Fruit fly (Drosophila melanogaster) whole organism, embryonic: ENCODE data around the gene Jhbp7.

Experiments
- Adf1 ChIP-seq: fragments of 200-800 bp; sonication (Bioruptor generic); IDR thresholded peaks from 2 replicates; pipeline ENCODE4 v1.3.6; 2022; ENCODE audit warnings: missing biosample characterization, missing genetic modification characterization
- Aef1 ChIP-seq: fragments of 200-800 bp; sonication (Bioruptor generic); IDR thresholded peaks from 3 replicates; pipeline ENCODE4 v1.3.6; 2022; ENCODE audit warnings: missing biosample characterization, missing genetic modification characterization
- Asciz ChIP-seq: fragments of 200-800 bp; sonication (Bioruptor generic); optimal IDR thresholded peaks from 2 replicates; lab custom pipeline; 2017; ENCODE audit warnings: missing biosample characterization, mild to moderate bottlenecking, missing genetic modification characterization, missing genetic modification reagents
- CG10209 ChIP-seq: fragments of 200-800 bp; sonication (Bioruptor generic); optimal IDR thresholded peaks from 3 replicates; lab custom pipeline; 2017; ENCODE audit warnings: missing biosample characterization, mild to moderate bottlenecking, missing genetic modification characterization, missing genetic modification reagents
- CG11560 ChIP-seq: fragments of 200-800 bp; sonication (Bioruptor generic); IDR thresholded peaks from 3 replicates; pipeline ENCODE4 v1.3.6; 2022; ENCODE audit warnings: missing biosample characterization, missing genetic modification characterization
- CG11695 ChIP-seq: fragments of 200-800 bp; sonication (Bioruptor generic); IDR thresholded peaks from 3 replicates; pipeline ENCODE4 v1.3.6; 2022; ENCODE audit warnings: missing biosample characterization, missing genetic modification characterization
- CG12071 ChIP-seq: fragments of 200-800 bp; sonication (Bioruptor generic); optimal IDR thresholded peaks from 3 replicates; lab custom pipeline; 2018; ENCODE audit warnings: missing biosample characterization, mild to moderate bottlenecking, missing genetic modification characterization
- CG12104 ChIP-seq: fragments of 200-800 bp; sonication (Bioruptor generic); optimal IDR thresholded peaks from 3 replicates; lab custom pipeline; 2016; ENCODE audit warnings: missing biosample characterization, missing genetic modification characterization
- CG1233 ChIP-seq: fragments of 200-800 bp; sonication (Bioruptor generic); optimal IDR thresholded peaks from 4 replicates; lab custom pipeline; 2018; ENCODE audit warnings: missing biosample characterization, mild to moderate bottlenecking, missing genetic modification characterization
- CG12744 ChIP-seq: fragments of 200-800 bp; sonication (Bioruptor generic); optimal IDR thresholded peaks from 2 replicates; lab custom pipeline; 2016; ENCODE audit warnings: missing biosample characterization, missing genetic modification characterization
- CG13424 ChIP-seq: fragments of 200-800 bp; sonication (Bioruptor generic); optimal IDR thresholded peaks from 2 replicates; lab custom pipeline; 2019; ENCODE audit warnings: missing biosample characterization, mild to moderate bottlenecking, missing genetic modification characterization, moderate library complexity
- CG14014 ChIP-seq: fragments of 200-800 bp; sonication (Bioruptor generic); IDR thresholded peaks from 2 replicates; pipeline ENCODE4 v1.3.6; 2022; ENCODE audit warnings: missing biosample characterization, missing genetic modification characterization
- CG15514 ChIP-seq: fragments of 200-800 bp; sonication (Bioruptor generic); optimal IDR thresholded peaks from 3 replicates; lab custom pipeline; 2017; ENCODE audit warnings: missing biosample characterization, missing genetic modification characterization, mild to moderate bottlenecking, moderate library complexity, missing genetic modification reagents
- CG17385 ChIP-seq: fragments of 200-800 bp; sonication (Bioruptor generic); optimal IDR thresholded peaks from 3 replicates; lab custom pipeline; 2018; ENCODE audit warnings: missing biosample characterization, mild to moderate bottlenecking, missing genetic modification characterization
- CG17568 ChIP-seq: fragments of 200-800 bp; sonication (Bioruptor generic); optimal IDR thresholded peaks from 2 replicates; lab custom pipeline; 2018; ENCODE audit warnings: missing biosample characterization, mild to moderate bottlenecking, missing genetic modification characterization, moderate library complexity
- CG34224 ChIP-seq: fragments of 200-800 bp; sonication (Bioruptor generic); IDR thresholded peaks from 3 replicates; pipeline ENCODE4 v1.3.6; 2022; ENCODE audit warnings: missing biosample characterization, missing genetic modification characterization; ENCODE audit not compliant: partially characterized antibody
- CG4404 ChIP-seq: fragments of 200-800 bp; sonication (Bioruptor generic); IDR thresholded peaks from 2 replicates; pipeline ENCODE4 v1.3.6; 2022; ENCODE audit warnings: missing biosample characterization, missing genetic modification characterization
- CG4820 ChIP-seq: fragments of 200-800 bp; sonication (Bioruptor generic); optimal IDR thresholded peaks from 3 replicates; lab custom pipeline; 2016; ENCODE audit warnings: missing biosample characterization, missing genetic modification characterization
- CG7271 ChIP-seq: fragments of 200-800 bp; sonication (Bioruptor generic); optimal IDR thresholded peaks from 2 replicates; lab custom pipeline; 2018; ENCODE audit warnings: missing biosample characterization, mild to moderate bottlenecking, missing genetic modification characterization, moderate library complexity
- CG7963 ChIP-seq: fragments of 200-800 bp; sonication (Bioruptor generic); IDR thresholded peaks from 3 replicates; pipeline ENCODE4 v1.3.6; 2022; ENCODE audit warnings: missing biosample characterization, missing genetic modification characterization; ENCODE audit not compliant: partially characterized antibody
- CG8290 ChIP-seq, 3 experiments: fragments of 200-800 bp; sonication (Bioruptor generic); optimal IDR thresholded peaks; 2 replicates each; lab custom pipeline; 2016 to 2019; ENCODE audit warnings: missing biosample characterization in 3 of 3, missing genetic modification characterization in 3 of 3, mild to moderate bottlenecking in 2 of 3, moderate library complexity in 1 of 3
- CG8478 ChIP-seq: fragments of >200 bp; optimal IDR thresholded peaks from 2 replicates; lab custom pipeline; 2018
- Ets97D ChIP-seq: fragments of 200-800 bp; sonication (Bioruptor generic); optimal IDR thresholded peaks from 3 replicates; lab custom pipeline; 2016; ENCODE audit warnings: missing biosample characterization, missing genetic modification characterization
- Fer3 ChIP-seq: fragments of 200-800 bp; sonication (Bioruptor generic); optimal IDR thresholded peaks from 2 replicates; lab custom pipeline; 2018; ENCODE audit warnings: missing biosample characterization, mild to moderate bottlenecking, missing genetic modification characterization, moderate library complexity
- Hmx ChIP-seq: fragments of 200-800 bp; sonication (Bioruptor generic); optimal IDR thresholded peaks from 2 replicates; lab custom pipeline; 2016; ENCODE audit warnings: missing biosample characterization, missing genetic modification characterization
- MTF-1 ChIP-seq: fragments of 200-800 bp; sonication (Bioruptor generic); optimal IDR thresholded peaks from 2 replicates; lab custom pipeline; 2018; ENCODE audit warnings: missing biosample characterization, mild to moderate bottlenecking, missing genetic modification characterization, borderline replicate concordance
- Med ChIP-seq: fragments of 200-800 bp; sonication (Bioruptor generic); peaks from one replicate; lab custom pipeline; 2016; ENCODE audit warnings: missing biosample characterization, missing genetic modification characterization, mild to moderate bottlenecking, inconsistent platforms, moderate library complexity
- Meics ChIP-seq: fragments of 200-800 bp; sonication (Bioruptor generic); optimal IDR thresholded peaks from 2 replicates; lab custom pipeline; 2017; ENCODE audit warnings: missing biosample characterization, mild to moderate bottlenecking, missing genetic modification characterization
- Mrtf ChIP-seq: fragments of 200-800 bp; sonication (Bioruptor generic); IDR thresholded peaks from 3 replicates; pipeline ENCODE4 v1.3.6; 2022; ENCODE audit warnings: missing biosample characterization, missing genetic modification characterization
- Ravus ChIP-seq: fragments of 200-800 bp; sonication (Bioruptor generic); IDR thresholded peaks from 2 replicates; pipeline ENCODE4 v1.3.6; 2022; ENCODE audit warnings: missing biosample characterization, missing genetic modification characterization
- Sry-β ChIP-seq: fragments of 200-800 bp; sonication (Bioruptor generic); optimal IDR thresholded peaks from 2 replicates; lab custom pipeline; 2018; ENCODE audit warnings: missing biosample characterization, mild to moderate bottlenecking, missing genetic modification characterization, moderate library complexity
- bsh ChIP-seq, 2 experiments: fragments of 200-800 bp; sonication (Bioruptor generic); optimal IDR thresholded peaks; 2 replicates each; lab custom pipeline; 2017 to 2018; ENCODE audit warnings: mild to moderate bottlenecking in 2 of 2, missing biosample characterization in 2 of 2, missing genetic modification characterization in 2 of 2, moderate library complexity in 1 of 2
- crc ChIP-seq: fragments of 200-800 bp; sonication (Bioruptor generic); optimal IDR thresholded peaks from 2 replicates; lab custom pipeline; 2016; ENCODE audit warnings: missing biosample characterization, missing genetic modification characterization
- dpn ChIP-seq, 2 experiments: fragments of 200-800 bp; sonication (Bioruptor generic); optimal IDR thresholded peaks; 3 replicates each; lab custom pipeline; 2016; ENCODE audit warnings: missing biosample characterization in 2 of 2, missing genetic modification characterization in 2 of 2
- eyg ChIP-seq: fragments of 200-800 bp; sonication (Bioruptor generic); optimal IDR thresholded peaks from 3 replicates; lab custom pipeline; 2016; ENCODE audit warnings: missing biosample characterization, missing genetic modification characterization
- grau ChIP-seq: fragments of 200-800 bp; optimal IDR thresholded peaks from 3 replicates; lab custom pipeline; 2019; ENCODE audit warnings: missing biosample characterization, mild to moderate bottlenecking, missing genetic modification characterization, moderate library complexity
- h ChIP-seq: fragments of >200 bp; optimal IDR thresholded peaks from 2 replicates; lab custom pipeline; 2017
- hkb ChIP-seq, 2 experiments: fragments of 200-800 bp in 1 of 2; fragments of >200 bp in 1 of 2; sonication (Bioruptor generic) in 1 of 2; IDR thresholded peaks in 1 of 2; optimal IDR thresholded peaks in 1 of 2; 2 replicates each; pipeline versions ENCODE4 v1.3.6 to Lab custom; 2017 to 2022; ENCODE audit warnings: missing biosample characterization in 1 of 2, missing genetic modification characterization in 1 of 2
- kah ChIP-seq: fragments of 200-800 bp; sonication (Bioruptor generic); optimal IDR thresholded peaks from 2 replicates; lab custom pipeline; 2018; ENCODE audit warnings: missing biosample characterization, mild to moderate bottlenecking, missing genetic modification characterization
- lab ChIP-seq: fragments of 200-800 bp; sonication (Bioruptor generic); optimal IDR thresholded peaks from 3 replicates; lab custom pipeline; 2017; ENCODE audit warnings: missing biosample characterization, missing genetic modification characterization, mild to moderate bottlenecking, moderate library complexity, missing genetic modification reagents
- sens ChIP-seq: fragments of 200-800 bp; sonication (Bioruptor generic); peaks from one replicate; lab custom pipeline; 2016; ENCODE audit warnings: missing biosample characterization, missing genetic modification characterization
- sisA ChIP-seq: fragments of 200-800 bp; sonication (Bioruptor generic); IDR thresholded peaks from 2 replicates; pipeline ENCODE4 v1.3.6; 2022; ENCODE audit warnings: missing biosample characterization, missing genetic modification characterization
- ssp ChIP-seq: fragments of 200-800 bp; sonication (Bioruptor generic); IDR thresholded peaks from 2 replicates; pipeline ENCODE4 v1.3.6; 2022; ENCODE audit warnings: missing biosample characterization, missing genetic modification characterization
- stwl ChIP-seq: fragments of 200-800 bp; sonication (Bioruptor generic); optimal IDR thresholded peaks from 3 replicates; lab custom pipeline; 2018; ENCODE audit warnings: missing biosample characterization, mild to moderate bottlenecking, missing genetic modification characterization, moderate library complexity
- sug ChIP-seq: fragments of 200-800 bp; optimal IDR thresholded peaks from 2 replicates; lab custom pipeline; 2019; ENCODE audit warnings: missing biosample characterization, mild to moderate bottlenecking, missing genetic modification characterization, moderate library complexity
- tio ChIP-seq: fragments of 200-800 bp; sonication (Bioruptor generic); optimal IDR thresholded peaks from 2 replicates; lab custom pipeline; 2017; ENCODE audit warnings: missing biosample characterization, missing genetic modification characterization, inconsistent platforms
- toy ChIP-seq: fragments of 200-800 bp; sonication (Bioruptor generic); IDR thresholded peaks from 2 replicates; pipeline ENCODE4 v1.3.6; 2022; ENCODE audit warnings: missing biosample characterization, missing genetic modification characterization
- twi ChIP-seq: fragments of 200-800 bp; optimal IDR thresholded peaks from 2 replicates; lab custom pipeline; 2019; ENCODE audit warnings: missing biosample characterization, mild to moderate bottlenecking, missing genetic modification characterization, moderate library complexity
- vvl ChIP-seq: fragments of 200-800 bp; sonication (Bioruptor generic); IDR thresholded peaks from 2 replicates; pipeline ENCODE4 v1.3.6; 2022; ENCODE audit warnings: missing biosample characterization, missing genetic modification characterization

The Jhbp7 gene

dm6 chr3R:25275276-25275675, 37.9 kb downstream of the Jhbp7 start (continued):
- TF ChIP-seq CG15514 (GFP tag; lab: Kevin White, UChicago) (peak; percentile 48), CG10209 (no peak), CG11560 (no peak), h (no peak), Mrtf (GFP tag; lab: Robert Waterston, UW) (no peak), CG8290 (GFP tag; optimal IDR thresholded peaks at IDR 0.05; lab: Kevin White, UChicago) (no peak), CG8290 (tag; optimal IDR thresholded peaks at IDR 0.05; lab: Kevin White, UChicago) (no peak), CG13424 (peak; percentile 36), Hmx (GFP tag; lab: Kevin White, UChicago) (no peak), ssp (GFP tag; lab: Robert Waterston, UW) (no peak), Med (peak; percentile 67), grau (tag; lab: Kevin White, UChicago) (peak; percentile 15), bsh (GFP tag; optimal IDR thresholded peaks at IDR 0.05; lab: Kevin White, UChicago) (no peak), CG17568 (peak; percentile 58), hkb (optimal IDR thresholded peaks at IDR 0.05; lab: Kevin White, UChicago) (no peak), hkb (GFP tag; IDR thresholded peaks at IDR 0.05; lab: Robert Waterston, UW) (peak; percentile 22; the same call in 1 of the 2 replicates), Meics (GFP tag; lab: Kevin White, UChicago) (peak; percentile 60), Ets97D (GFP tag; lab: Kevin White, UChicago) (no peak), CG8478 (lab: Kevin White, UChicago) (no peak), kah (GFP tag; lab: Kevin White, UChicago) (no peak), CG12071 (GFP tag; lab: Kevin White, UChicago) (peak; percentile 44), Ravus (no peak), dpn (GFP tag; optimal IDR thresholded peaks at IDR 0.05; lab: Kevin White, UChicago) (no peak), CG14014 (peak; percentile 37; the same call in 1 of the 2 replicates), CG7963 (no peak), Sry-β (GFP tag; lab: Kevin White, UChicago) (no peak), lab (GFP tag; lab: Kevin White, UChicago) (peak; percentile 81), stwl (tag; lab: Kevin White, UChicago) (no peak), CG12104 (peak; percentile 35), CG17385 (GFP tag; lab: Kevin White, UChicago) (peak; percentile 22), crc (GFP tag; lab: Kevin White, UChicago) (no peak), Fer3 (peak; percentile 54), eyg (GFP tag; lab: Kevin White, UChicago) (peak; percentile 14), Asciz (no peak), vvl (GFP tag; lab: Robert Waterston, UW) (no peak), CG1233 (GFP tag; lab: Kevin White, UChicago) (peak; percentile 1), CG7271 (tag; lab: Kevin White, UChicago) (no peak), CG11695 (GFP tag; lab: Robert Waterston, UW) (0 out of 3 replicates have a peak, but pooled peaks have one; percentile 17), Aef1 (GFP tag; lab: Robert Waterston, UW) (no peak), CG12744 (GFP tag; lab: Kevin White, UChicago) (no peak), MTF-1 (GFP tag; lab: Kevin White, UChicago) (peak; percentile 6), CG4404 (no peak), toy (no peak), sug (tag; lab: Kevin White, UChicago) (peak; percentile 77), sens (peak; percentile 61), CG34224 (GFP tag; lab: Robert Waterston, UW) (no peak), tio (no peak), Adf1 (GFP tag; lab: Robert Waterston, UW) (no peak), CG4820 (GFP tag; lab: Kevin White, UChicago) (no peak), twi (tag; lab: Kevin White, UChicago) (no peak), sisA (no peak)
